Worm (Caenorhabditis elegans) whole organism, early embryonic: ENCODE results near the gene T28A8.6.

Experiments
- F13C5.2 ChIP-seq: sonication (generic microtip); optimal IDR thresholded peaks from 2 replicates; lab custom pipeline; 2017; ENCODE audit warnings: mild to moderate bottlenecking, missing genetic modification characterization, inconsistent platforms, missing compliant biosample characterization
- ama-1 ChIP-seq: fragments of 150-350 bp; optimal IDR thresholded peaks from 2 replicates; lab custom pipeline; 2014
- flt-1 ChIP-seq: fragments of 200-800 bp; sonication (Bioruptor generic); IDR thresholded peaks from 2 replicates; pipeline ENCODE4 v1.3.6; 2022; ENCODE audit warnings: missing genetic modification characterization, missing compliant biosample characterization
- tbx-37 ChIP-seq: fragments of 200-800 bp; sonication (Bioruptor generic); conservative IDR thresholded peaks from 2 replicates; pipeline ENCODE4 v1.3.6; 2022; ENCODE audit warnings: missing genetic modification reagents, missing genetic modification characterization, missing compliant biosample characterization

DNA sequence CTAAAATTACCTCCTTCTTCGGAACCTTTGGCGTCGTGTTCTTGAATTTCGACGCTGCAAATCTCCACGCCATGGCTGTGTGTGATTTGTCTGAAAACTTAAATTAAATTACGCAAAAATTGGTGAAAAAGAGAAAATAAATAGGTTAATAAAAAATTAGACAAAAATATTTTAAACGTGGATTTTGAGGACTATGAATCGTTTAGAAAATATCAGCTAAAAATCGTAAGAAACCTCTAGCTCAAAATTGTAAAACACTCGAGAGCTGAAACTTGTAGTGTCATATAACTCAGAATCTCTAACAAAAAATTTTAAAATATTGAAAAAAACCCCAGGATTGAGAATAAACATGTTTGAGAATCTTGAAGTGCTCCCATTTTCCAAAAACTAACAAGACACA, 25.0 kb downstream of the T28A8.6 start, which contains the start of gene pod-1:
- no peak for TF ChIP-seq F13C5.2 (tag; lab: Kevin White, UChicago)
- TF ChIP-seq ama-1 (lab: Kevin White, UChicago), result no peak
- no peak for TF ChIP-seq flt-1
- TF ChIP-seq tbx-37 (GFP tag; lab: Robert Waterston, UW), result no peak
